Fruit fly (Drosophila melanogaster): Measurements from ENCODE around the gene CG14563.

Gene CG14563

DNA sequence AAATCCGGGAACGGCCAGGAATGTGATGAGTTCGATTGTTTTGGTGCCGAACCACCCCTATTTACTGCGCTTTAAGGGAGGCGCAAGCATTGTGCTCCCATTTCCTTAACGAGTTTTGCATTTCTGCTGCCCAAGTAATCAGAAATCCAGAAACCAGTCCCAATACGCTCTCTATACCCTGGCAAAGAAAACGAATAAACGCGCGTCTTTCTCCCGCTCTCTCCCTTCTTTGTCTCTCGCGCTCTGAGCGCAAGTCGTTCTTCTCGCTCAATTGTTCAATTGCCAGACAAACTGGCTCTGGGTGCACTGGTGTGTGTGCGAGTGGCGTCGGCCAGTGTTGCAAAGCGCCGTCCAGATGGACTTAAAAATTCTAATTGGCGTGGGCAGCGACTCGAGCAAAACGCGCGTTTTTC is 38.2 kb upstream of the CG14563 start (continued):
- TF ChIP-seq gsb-n (tag; optimal IDR thresholded peaks at IDR 0.05) (peak; percentile 97), gcm (GFP tag; optimal IDR thresholded peaks at IDR 0.05) (peak; percentile 97), pho (GFP tag; optimal IDR thresholded peaks at IDR 0.05) (peak; percentile 97), pnt (GFP tag; optimal IDR thresholded peaks at IDR 0.05) (peak; percentile 98), HLH4C (GFP tag; IDR thresholded peaks at IDR 0.05; ENCODE audit: partially characterized antibody) (no peak), mirr (GFP tag; optimal IDR thresholded peaks at IDR 0.05) (peak; percentile 62), CG12219 (GFP tag; optimal IDR thresholded peaks at IDR 0.05) (peak; percentile 94), Ptx1 (GFP tag; IDR thresholded peaks at IDR 0.05) (peak; percentile 99), CG11456 (GFP tag; IDR thresholded peaks at IDR 0.05) (peak; percentile 98), fd64A (GFP tag; optimal IDR thresholded peaks at IDR 0.05) (peak; percentile 92), luna (GFP tag; optimal IDR thresholded peaks at IDR 0.05) (peak; percentile 86), Blimp-1 (GFP tag; optimal IDR thresholded peaks at IDR 0.05) (peak; percentile 94), CG7839 (tag; optimal IDR thresholded peaks at IDR 0.05) (peak; percentile 96), Bteb2 (GFP tag; optimal IDR thresholded peaks at IDR 0.05) (peak; percentile 94), CG6813 (GFP tag; optimal IDR thresholded peaks at IDR 0.05) (peak; percentile 94), ro (GFP tag; IDR thresholded peaks at IDR 0.05) (peak; percentile 95), CG7372 (GFP tag; IDR thresholded peaks at IDR 0.05) (peak; percentile 97), CG12299 (tag; optimal IDR thresholded peaks at IDR 0.05) (peak; percentile 90), CG10979 (tag; optimal IDR thresholded peaks at IDR 0.05) (peak; percentile 96), grn (GFP tag; optimal IDR thresholded peaks at IDR 0.05) (peak; percentile 55), CG32772 (GFP tag; IDR thresholded peaks at IDR 0.05) (peak; percentile 99), salm (tag; optimal IDR thresholded peaks at IDR 0.05) (peak; percentile 87), CG15601 (tag; optimal IDR thresholded peaks at IDR 0.05) (peak; percentile 93), Mrtf (GFP tag; IDR thresholded peaks at IDR 0.05) (peak; percentile 97), CG3065 (GFP tag; optimal IDR thresholded peaks at IDR 0.05) (peak; percentile 97), wdn (GFP tag; IDR thresholded peaks at IDR 0.05) (peak; percentile 96), ci (GFP tag; IDR thresholded peaks at IDR 0.05) (peak; percentile 99), CG15073 (GFP tag; optimal IDR thresholded peaks at IDR 0.05) (peak; percentile 83), CG31365 (tag; optimal IDR thresholded peaks at IDR 0.05) (peak; percentile 82), sd (tag; optimal IDR thresholded peaks at IDR 0.05) (peak; percentile 98), lab (GFP tag; optimal IDR thresholded peaks at IDR 0.05) (peak; percentile 97), al (GFP tag; IDR thresholded peaks at IDR 0.05) (peak; percentile 97), ken (GFP tag; IDR thresholded peaks at IDR 0.05) (peak; percentile 99), gce (GFP tag; IDR thresholded peaks at IDR 0.05) (peak; percentile 98), CG3726 (GFP tag; IDR thresholded peaks at IDR 0.05) (peak; percentile 98), CG6854 (GFP tag; optimal IDR thresholded peaks at IDR 0.05) (peak; percentile 71), CG13287 (GFP tag; IDR thresholded peaks at IDR 0.05; ENCODE audit: partially characterized antibody) (peak; percentile 53; the same call in 1 of the 2 replicates), dimm (GFP tag; IDR thresholded peaks at IDR 0.05) (peak; percentile 96), peb (GFP tag; IDR thresholded peaks at IDR 0.05) (peak; percentile 97), ham (GFP tag; IDR thresholded peaks at IDR 0.05) (peak; percentile 95), aop (GFP tag; IDR thresholded peaks at IDR 0.05) (peak; percentile 95), usp (GFP tag; optimal IDR thresholded peaks at IDR 0.05) (no peak), croc (GFP tag; conservative IDR thresholded peaks at IDR 0.05) (peak; percentile 97), ap (GFP tag; IDR thresholded peaks at IDR 0.05) (peak; percentile 98), CG17385 (GFP tag; optimal IDR thresholded peaks at IDR 0.05) (peak; percentile 91), HHEX (GFP tag; optimal IDR thresholded peaks at IDR 0.05) (peak; percentile 95), HLH3B (GFP tag; IDR thresholded peaks at IDR 0.05) (peak; percentile 98), tap (tag; optimal IDR thresholded peaks at IDR 0.05) (peak; percentile 87), CTCF (GFP tag; optimal IDR thresholded peaks at IDR 0.05) (peak; percentile 49), CG2712 (tag; optimal IDR thresholded peaks at IDR 0.05) (peak; percentile 98), Optix (GFP tag; IDR thresholded peaks at IDR 0.05) (peak; percentile 99), CG1529 (GFP tag; optimal IDR thresholded peaks at IDR 0.05) (peak; percentile 96)

Data from whole organism, embryonic.